Fruit fly (Drosophila melanogaster) whole organism, embryonic: ENCODE measurements around the gene CG33489.

ENCODE experiments used
- Atf6 ChIP-seq: fragments of 200-800 bp; sonication (Bioruptor generic); IDR thresholded peaks from 2 replicates; pipeline ENCODE4 v1.3.6; 2022; ENCODE audit warnings: missing biosample characterization, missing genetic modification characterization
- CG10959 ChIP-seq: fragments of 200-800 bp; sonication (Bioruptor generic); IDR thresholded peaks from 2 replicates; pipeline ENCODE4 v1.3.6; 2022; ENCODE audit warnings: missing biosample characterization, missing genetic modification characterization
- CG12659 ChIP-seq: fragments of 200-800 bp; sonication (Bioruptor generic); optimal IDR thresholded peaks from 3 replicates; lab custom pipeline; 2017; ENCODE audit warnings: mild to moderate bottlenecking, missing biosample characterization, missing genetic modification reagents, missing genetic modification characterization
- CG13296 ChIP-seq: fragments of 200-800 bp; sonication (Bioruptor generic); optimal IDR thresholded peaks from 3 replicates; lab custom pipeline; 2018; ENCODE audit warnings: missing biosample characterization, mild to moderate bottlenecking, missing genetic modification characterization
- CG14050 ChIP-seq: fragments of 200-800 bp; sonication (Bioruptor generic); IDR thresholded peaks from 3 replicates; pipeline ENCODE4 v1.3.6; 2022; ENCODE audit warnings: missing biosample characterization, missing genetic modification characterization
- CG14965 ChIP-seq: fragments of 200-800 bp; sonication (Bioruptor generic); optimal IDR thresholded peaks from 2 replicates; lab custom pipeline; 2016; ENCODE audit warnings: missing biosample characterization, missing genetic modification characterization, borderline replicate concordance
- CG15073 ChIP-seq: fragments of 200-800 bp; sonication (Bioruptor generic); optimal IDR thresholded peaks from 2 replicates; lab custom pipeline; 2016; ENCODE audit warnings: missing biosample characterization, missing genetic modification characterization
- CG15601 ChIP-seq: fragments of 200-800 bp; sonication (Bioruptor generic); optimal IDR thresholded peaks from 3 replicates; lab custom pipeline; 2019; ENCODE audit warnings: missing biosample characterization, mild to moderate bottlenecking, missing genetic modification characterization, moderate library complexity
- CG1647 ChIP-seq: fragments of 200-800 bp; sonication (Bioruptor generic); optimal IDR thresholded peaks from 3 replicates; lab custom pipeline; 2016; ENCODE audit warnings: missing biosample characterization, missing genetic modification characterization
- CG17385 ChIP-seq: fragments of 200-800 bp; sonication (Bioruptor generic); optimal IDR thresholded peaks from 3 replicates; lab custom pipeline; 2018; ENCODE audit warnings: missing biosample characterization, mild to moderate bottlenecking, missing genetic modification characterization
- CG18011 ChIP-seq: fragments of 200-800 bp; sonication (Bioruptor generic); optimal IDR thresholded peaks from 2 replicates; lab custom pipeline; 2017; ENCODE audit warnings: missing biosample characterization, missing genetic modification characterization, mild to moderate bottlenecking, moderate library complexity, missing genotype
- CG18619 ChIP-seq: fragments of 200-800 bp; sonication (Bioruptor generic); optimal IDR thresholded peaks from 3 replicates; lab custom pipeline; 2017; ENCODE audit warnings: missing biosample characterization, mild to moderate bottlenecking, missing genetic modification characterization
- CG31224 ChIP-seq: fragments of 200-800 bp; sonication (Bioruptor generic); IDR thresholded peaks from 2 replicates; pipeline ENCODE4 v1.3.6; 2022; ENCODE audit warnings: missing biosample characterization, missing genetic modification characterization
- CG3407 ChIP-seq: fragments of 200-800 bp; sonication (Bioruptor generic); optimal IDR thresholded peaks from 2 replicates; lab custom pipeline; 2018; ENCODE audit warnings: missing biosample characterization, mild to moderate bottlenecking, missing genetic modification characterization
- CG3995 ChIP-seq: fragments of 200-800 bp; sonication (Bioruptor generic); optimal IDR thresholded peaks from 3 replicates; lab custom pipeline; 2016; ENCODE audit warnings: missing biosample characterization, missing genetic modification characterization
- CkIIα-i1 ChIP-seq: fragments of 200-800 bp; sonication (Bioruptor generic); IDR thresholded peaks from 2 replicates; pipeline ENCODE4 v1.3.6; 2022; ENCODE audit warnings: missing biosample characterization, missing genetic modification characterization
- Deaf1 ChIP-seq: fragments of 200-800 bp; optimal IDR thresholded peaks from 3 replicates; lab custom pipeline; 2019; ENCODE audit warnings: missing biosample characterization, mild to moderate bottlenecking, missing genetic modification characterization, moderate library complexity
- Ets65A ChIP-seq: fragments of 200-800 bp; sonication (Bioruptor generic); peaks from one replicate; lab custom pipeline; 2016; ENCODE audit warnings: missing biosample characterization, missing genetic modification characterization
- Fer1 ChIP-seq: fragments of 200-800 bp; sonication (Bioruptor generic); optimal IDR thresholded peaks from 2 replicates; lab custom pipeline; 2017; ENCODE audit warnings: missing biosample characterization, mild to moderate bottlenecking, missing genetic modification characterization
- Kr ChIP-seq: fragments of 200-800 bp; sonication (Bioruptor generic); optimal IDR thresholded peaks from 2 replicates; lab custom pipeline; 2017; ENCODE audit warnings: missing biosample characterization, mild to moderate bottlenecking, missing genetic modification characterization
- Max ChIP-seq: fragments of 200-800 bp; sonication (Bioruptor generic); optimal IDR thresholded peaks from 2 replicates; lab custom pipeline; 2016; ENCODE audit warnings: missing biosample characterization, mild to moderate bottlenecking, missing genetic modification characterization
- NFAT ChIP-seq: fragments of 200-800 bp; sonication (Bioruptor generic); IDR thresholded peaks from 2 replicates; pipeline ENCODE4 v1.3.6; 2022; ENCODE audit warnings: missing biosample characterization, missing genetic modification characterization
- Opbp ChIP-seq: fragments of 200-800 bp; sonication (Bioruptor generic); IDR thresholded peaks from 3 replicates; pipeline ENCODE4 v1.3.6; 2022; ENCODE audit warnings: missing biosample characterization, missing genetic modification characterization; ENCODE audit not compliant: partially characterized antibody
- Optix ChIP-seq: fragments of 200-800 bp; sonication (Bioruptor generic); IDR thresholded peaks from 3 replicates; pipeline ENCODE4 v1.3.6; 2022; ENCODE audit warnings: missing biosample characterization, missing genetic modification characterization
- Rfx ChIP-seq: fragments of 200-800 bp; sonication (Bioruptor generic); IDR thresholded peaks from 2 replicates; pipeline ENCODE4 v1.3.6; 2022; ENCODE audit warnings: missing biosample characterization, missing genetic modification characterization
- Sin3A ChIP-seq: fragments of >200 bp; optimal IDR thresholded peaks from 2 replicates; lab custom pipeline; 2018
- Vsx1 ChIP-seq: fragments of 200-800 bp; sonication (Bioruptor generic); optimal IDR thresholded peaks from 2 replicates; lab custom pipeline; 2017; ENCODE audit warnings: missing biosample characterization, mild to moderate bottlenecking, missing genetic modification characterization, missing genetic modification reagents
- amos ChIP-seq: fragments of 200-800 bp; sonication (Bioruptor generic); IDR thresholded peaks from 2 replicates; pipeline ENCODE4 v1.3.6; 2022; ENCODE audit warnings: missing biosample characterization, missing genetic modification characterization; ENCODE audit not compliant: partially characterized antibody
- ase ChIP-seq: fragments of 200-800 bp; sonication (Bioruptor generic); IDR thresholded peaks from 3 replicates; pipeline ENCODE4 v1.3.6; 2022; ENCODE audit warnings: missing biosample characterization, missing genetic modification characterization
- br ChIP-seq: fragments of >200 bp; optimal IDR thresholded peaks from 2 replicates; lab custom pipeline; 2017
- croc ChIP-seq: fragments of 200-800 bp; sonication (Bioruptor generic); conservative IDR thresholded peaks from 3 replicates; pipeline ENCODE4 v1.3.6; 2022; ENCODE audit warnings: missing biosample characterization, missing genetic modification characterization
- jigr1 ChIP-seq: fragments of 200-800 bp; sonication (Bioruptor generic); IDR thresholded peaks from 3 replicates; pipeline ENCODE4 v1.3.6; 2022; ENCODE audit warnings: missing biosample characterization, missing genetic modification characterization
- klu ChIP-seq: fragments of 200-800 bp; sonication (Bioruptor generic); IDR thresholded peaks from 2 replicates; pipeline ENCODE4 v1.3.6; 2022; ENCODE audit warnings: missing biosample characterization, missing genetic modification characterization
- mirr ChIP-seq: fragments of 200-800 bp; sonication (Bioruptor generic); optimal IDR thresholded peaks from 3 replicates; lab custom pipeline; 2018; ENCODE audit warnings: missing biosample characterization, mild to moderate bottlenecking, missing genetic modification characterization
- nau ChIP-seq: fragments of 200-800 bp; sonication (Bioruptor generic); optimal IDR thresholded peaks from 3 replicates; lab custom pipeline; 2017; ENCODE audit warnings: missing biosample characterization, mild to moderate bottlenecking, missing genetic modification characterization, missing genetic modification reagents
- nerfin-1 ChIP-seq: fragments of 200-800 bp; sonication (Bioruptor generic); optimal IDR thresholded peaks from 3 replicates; lab custom pipeline; 2019; ENCODE audit warnings: missing biosample characterization, mild to moderate bottlenecking, missing genetic modification characterization, moderate library complexity
- nerfin-2 ChIP-seq: fragments of 200-800 bp; sonication (Bioruptor generic); IDR thresholded peaks from 2 replicates; pipeline ENCODE4 v1.3.6; 2022; ENCODE audit warnings: missing biosample characterization, missing genetic modification characterization; ENCODE audit not compliant: partially characterized antibody
- odd ChIP-seq: fragments of 200-800 bp; sonication (Bioruptor generic); optimal IDR thresholded peaks from 2 replicates; lab custom pipeline; 2017; ENCODE audit warnings: missing biosample characterization, mild to moderate bottlenecking, missing genetic modification characterization
- pita ChIP-seq: fragments of 200-800 bp; sonication (Bioruptor generic); optimal IDR thresholded peaks from 2 replicates; lab custom pipeline; 2017; ENCODE audit warnings: missing biosample characterization, mild to moderate bottlenecking, missing genetic modification characterization
- ranshi ChIP-seq: fragments of 200-800 bp; sonication (Bioruptor generic); IDR thresholded peaks from 2 replicates; pipeline ENCODE4 v1.3.6; 2022; ENCODE audit warnings: missing biosample characterization, missing genetic modification characterization
- rib ChIP-seq: fragments of 200-800 bp; sonication (Bioruptor generic); IDR thresholded peaks from 2 replicates; pipeline ENCODE4 v1.3.6; 2022; ENCODE audit warnings: missing biosample characterization, missing genetic modification characterization
- sima ChIP-seq: fragments of 200-800 bp; sonication (Bioruptor generic); optimal IDR thresholded peaks from 2 replicates; lab custom pipeline; 2016; ENCODE audit warnings: missing biosample characterization, missing genetic modification characterization
- slbo ChIP-seq: fragments of 200-800 bp; sonication (Bioruptor generic); IDR thresholded peaks from 2 replicates; pipeline ENCODE4 v1.3.6; 2022; ENCODE audit warnings: missing biosample characterization, missing genetic modification characterization
- slou ChIP-seq: fragments of 200-800 bp; sonication (Bioruptor generic); optimal IDR thresholded peaks from 3 replicates; lab custom pipeline; 2016; ENCODE audit warnings: missing biosample characterization, missing genetic modification characterization
- slp2 ChIP-seq: fragments of 200-800 bp; sonication (Bioruptor generic); optimal IDR thresholded peaks from 2 replicates; lab custom pipeline; 2016; ENCODE audit warnings: missing biosample characterization, missing genetic modification characterization
- sna ChIP-seq: fragments of 200-800 bp; sonication (Bioruptor generic); IDR thresholded peaks from 2 replicates; pipeline ENCODE4 v1.3.6; 2022; ENCODE audit warnings: missing biosample characterization, missing genetic modification characterization; ENCODE audit not compliant: partially characterized antibody
- ssp ChIP-seq: fragments of 200-800 bp; sonication (Bioruptor generic); IDR thresholded peaks from 2 replicates; pipeline ENCODE4 v1.3.6; 2022; ENCODE audit warnings: missing biosample characterization, missing genetic modification characterization
- tin ChIP-seq: fragments of 200-800 bp; sonication (Bioruptor generic); optimal IDR thresholded peaks from 3 replicates; lab custom pipeline; 2016; ENCODE audit warnings: missing biosample characterization, missing genetic modification characterization
- ttk ChIP-seq: fragments of 200-800 bp; sonication (Bioruptor generic); IDR thresholded peaks from 2 replicates; pipeline ENCODE4 v2.1.2; 2022; ENCODE audit warnings: missing biosample characterization, missing genetic modification characterization
- yki ChIP-seq: fragments of >200 bp; optimal IDR thresholded peaks from 3 replicates; lab custom pipeline; 2018
- z ChIP-seq: fragments of 200-800 bp; sonication (Bioruptor generic); IDR thresholded peaks from 3 replicates; pipeline ENCODE4 v1.3.6; 2022; ENCODE audit warnings: missing biosample characterization, missing genetic modification characterization
- zen2 ChIP-seq: fragments of 200-800 bp; sonication (Bioruptor generic); IDR thresholded peaks from 3 replicates; pipeline ENCODE4 v1.3.6; 2022; ENCODE audit warnings: missing biosample characterization, missing genetic modification characterization; ENCODE audit not compliant: partially characterized antibody
- zfh2 ChIP-seq: fragments of 200-800 bp; sonication (Bioruptor generic); optimal IDR thresholded peaks from 2 replicates; lab custom pipeline; 2016; ENCODE audit warnings: missing biosample characterization, missing genetic modification characterization

Gene CG33489

DNA sequence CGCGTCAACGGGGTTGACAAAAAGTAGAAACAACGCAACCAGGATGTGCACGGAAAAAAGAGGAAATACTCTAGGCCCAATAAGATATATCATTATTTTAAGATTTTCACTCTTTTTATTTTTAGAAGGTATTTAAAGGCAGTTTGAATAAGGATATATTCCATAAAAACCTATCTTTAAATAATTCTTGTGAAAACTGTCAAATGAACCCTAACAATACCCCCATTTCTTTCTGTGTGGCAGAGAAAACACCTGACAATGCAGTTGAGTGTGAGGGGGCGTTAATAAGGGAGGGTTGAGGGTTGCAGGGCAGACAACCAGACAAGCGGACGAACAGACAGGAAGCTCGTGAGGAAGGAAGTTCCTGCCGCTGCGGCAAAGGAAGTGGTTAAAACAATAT lies 24.9 kb downstream of the CG33489 start (continued):
- TF ChIP-seq CG15601: peak; percentile 40
- TF ChIP-seq sna (GFP tag; lab: Robert Waterston, UW): no peak
- peak; percentile 3 for TF ChIP-seq CG3407 (GFP tag; lab: Kevin White, UChicago)
- no peak for TF ChIP-seq nau (GFP tag; lab: Kevin White, UChicago)
- no peak for TF ChIP-seq Kr (GFP tag; lab: Kevin White, UChicago)
- no peak for TF ChIP-seq slp2 (GFP tag; lab: Kevin White, UChicago)
- no peak for TF ChIP-seq CG18619 (GFP tag; lab: Kevin White, UChicago)
- TF ChIP-seq amos (GFP tag; lab: Robert Waterston, UW): no peak
- no peak for TF ChIP-seq klu (GFP tag; lab: Robert Waterston, UW)
- TF ChIP-seq yki: no peak
- TF ChIP-seq slbo: 0 out of 2 replicates have a peak, but pooled peaks have one; percentile 29
- no peak for TF ChIP-seq mirr (GFP tag; lab: Kevin White, UChicago)
- 0 out of 2 replicates have a peak, but pooled peaks have one; percentile 9 for TF ChIP-seq ttk
- no peak for TF ChIP-seq jigr1 (GFP tag; lab: Robert Waterston, UW)
- TF ChIP-seq CG31224 (GFP tag; lab: Robert Waterston, UW): no peak
- no peak for TF ChIP-seq CG3995
- TF ChIP-seq Atf6 (GFP tag; lab: Robert Waterston, UW): no peak
- TF ChIP-seq NFAT (GFP tag; lab: Robert Waterston, UW): no peak
- TF ChIP-seq Opbp (GFP tag; lab: Robert Waterston, UW): no peak
- TF ChIP-seq zen2 (GFP tag; lab: Robert Waterston, UW): no peak
- no peak for TF ChIP-seq zfh2 (GFP tag; lab: Kevin White, UChicago)
- TF ChIP-seq CG12659 (GFP tag; lab: Kevin White, UChicago): peak; percentile 4
- TF ChIP-seq rib (GFP tag; lab: Robert Waterston, UW): no peak
- no peak for TF ChIP-seq CG14965 (GFP tag; lab: Kevin White, UChicago)
- no peak for TF ChIP-seq CG1647 (GFP tag; lab: Kevin White, UChicago)
- 0 out of 2 replicates have a peak, but pooled peaks have one; percentile 24 for TF ChIP-seq ranshi (GFP tag; lab: Robert Waterston, UW)
- TF ChIP-seq slou: no peak
- TF ChIP-seq ssp (GFP tag; lab: Robert Waterston, UW): peak; percentile 38
- peak; percentile 82 for TF ChIP-seq Ets65A (GFP tag; lab: Kevin White, UChicago)
- TF ChIP-seq tin (GFP tag; lab: Kevin White, UChicago): peak; percentile 32
- no peak for TF ChIP-seq Rfx (GFP tag; lab: Robert Waterston, UW)
- TF ChIP-seq br (lab: Kevin White, UChicago): no peak
- TF ChIP-seq nerfin-1 (tag; lab: Kevin White, UChicago): peak; percentile 35
- peak; percentile 2 for TF ChIP-seq CG17385 (GFP tag; lab: Kevin White, UChicago)
- no peak for TF ChIP-seq CG14050 (GFP tag; lab: Robert Waterston, UW)
- no peak for TF ChIP-seq CkIIα-i1
- TF ChIP-seq Deaf1: no peak
- TF ChIP-seq Optix: no peak
- TF ChIP-seq CG10959: peak; percentile 39; the same call in 1 of the 2 replicates
- no peak for TF ChIP-seq pita (GFP tag; lab: Kevin White, UChicago)
- no peak for TF ChIP-seq z (GFP tag; lab: Robert Waterston, UW)
- no peak for TF ChIP-seq croc (GFP tag; lab: Robert Waterston, UW)
- no peak for TF ChIP-seq CG13296 (GFP tag; lab: Kevin White, UChicago)
- no peak for TF ChIP-seq Max (GFP tag; lab: Kevin White, UChicago)
- TF ChIP-seq CG18011 (GFP tag; lab: Kevin White, UChicago): no peak
- TF ChIP-seq CG15073 (GFP tag; lab: Kevin White, UChicago): no peak
- no peak for TF ChIP-seq odd
- TF ChIP-seq ase (GFP tag; lab: Robert Waterston, UW): no peak
- TF ChIP-seq Vsx1 (GFP tag; lab: Kevin White, UChicago): no peak
- no peak for TF ChIP-seq Sin3A (lab: Kevin White, UChicago)
- TF ChIP-seq Fer1 (GFP tag; lab: Kevin White, UChicago): no peak
- no peak for TF ChIP-seq sima (GFP tag; lab: Kevin White, UChicago)
- TF ChIP-seq nerfin-2: no peak
